Worm (Caenorhabditis elegans) whole organism, L1 larva: ENCODE measurements around the gene aqp-6.
A peak's percentile ranks its signal among the peaks of the same experiment; 100 is the strongest.

Source experiments
- F16B12.6 ChIP-seq: fragments of 150-350 bp; optimal IDR thresholded peaks from 2 replicates; lab custom pipeline; 2014; ENCODE audit warnings: missing biosample characterization, missing genetic modification characterization
- Y116A8C.19 ChIP-seq: sonication (generic microtip); optimal IDR thresholded peaks from 2 replicates; lab custom pipeline; 2016; ENCODE audit warnings: missing compliant biosample characterization, missing genetic modification characterization, borderline replicate concordance
- aha-1 ChIP-seq: fragments of 150-350 bp; optimal IDR thresholded peaks from 2 replicates; lab custom pipeline; 2014; ENCODE audit warnings: missing biosample characterization, missing genetic modification characterization
- alr-1 ChIP-seq: fragments of 200-800 bp; sonication (Bioruptor generic); optimal IDR thresholded peaks from 2 replicates; lab custom pipeline; 2018; ENCODE audit warnings: borderline replicate concordance, mild to moderate bottlenecking, missing genetic modification characterization, missing compliant biosample characterization
- blmp-1 ChIP-seq: fragments of 150-350 bp; optimal IDR thresholded peaks from 2 replicates; lab custom pipeline; 2014; ENCODE audit warnings: missing biosample characterization, missing genetic modification characterization
- ceh-82 ChIP-seq, 3 experiments: fragments of 150-350 bp in 1 of 3; sonication (generic microtip) in 2 of 3; optimal IDR thresholded peaks; 2 replicates each; lab custom pipeline; 2014 to 2017; ENCODE audit warnings: missing biosample characterization in 3 of 3, missing genetic modification characterization in 3 of 3
- dsc-1 ChIP-seq: sonication (generic microtip); optimal IDR thresholded peaks from 2 replicates; lab custom pipeline; 2016; ENCODE audit warnings: mild to moderate bottlenecking, missing genetic modification characterization, missing compliant biosample characterization
- efl-1 ChIP-seq, 4 experiments: fragments of 150-350 bp; optimal IDR thresholded peaks in 3 of 4; peaks in 1 of 4; 1 replicate in 1 of 4; 2 replicates in 3 of 4; lab custom pipeline; 2014; ENCODE audit warnings: missing biosample characterization in 2 of 4, missing genetic modification characterization in 2 of 4, missing genetic modification reagents in 2 of 4
- egl-27 ChIP-seq, 2 experiments: fragments of 150-350 bp in 1 of 2; sonication (generic microtip); optimal IDR thresholded peaks; 3 replicates each; lab custom pipeline; 2017 to 2018; ENCODE audit warnings: missing biosample characterization in 2 of 2, missing genetic modification characterization in 2 of 2, missing genetic modification reagents in 2 of 2
- elt-2 ChIP-seq: sonication (generic microtip); optimal IDR thresholded peaks from 2 replicates; lab custom pipeline; 2016; ENCODE audit warnings: missing genetic modification characterization, mild to moderate bottlenecking, inconsistent platforms, missing compliant biosample characterization, missing genetic modification reagents
- fkh-8 ChIP-seq: sonication (generic microtip); optimal IDR thresholded peaks from 2 replicates; lab custom pipeline; 2016; ENCODE audit warnings: mild to moderate bottlenecking, missing genetic modification characterization, missing compliant biosample characterization
- hlh-17 ChIP-seq: fragments of 200-800 bp; sonication (Bioruptor generic); optimal IDR thresholded peaks from 2 replicates; lab custom pipeline; 2018; ENCODE audit warnings: missing genetic modification characterization, mild to moderate bottlenecking, missing compliant biosample characterization, moderate library complexity, borderline replicate concordance
- hpl-2 ChIP-seq: fragments of 150-350 bp; optimal IDR thresholded peaks from 2 replicates; lab custom pipeline; 2014; ENCODE audit warnings: missing biosample characterization, missing genetic modification reagents, missing genetic modification characterization
- irx-1 ChIP-seq: sonication (generic microtip); optimal IDR thresholded peaks from 2 replicates; lab custom pipeline; 2016; ENCODE audit warnings: missing genetic modification characterization, missing compliant biosample characterization
- lin-14 ChIP-seq: fragments of 200-800 bp; sonication (Bioruptor generic); optimal IDR thresholded peaks from 2 replicates; lab custom pipeline; 2018; ENCODE audit warnings: mild to moderate bottlenecking, missing genetic modification characterization, moderate library complexity, missing compliant biosample characterization
- lin-35 ChIP-seq, 2 experiments: fragments of 150-350 bp; optimal IDR thresholded peaks; 2 replicates each; lab custom pipeline; 2014; ENCODE audit warnings: missing biosample characterization in 2 of 2, missing genetic modification characterization in 2 of 2, missing genetic modification reagents in 2 of 2
- lsy-2 ChIP-seq, 2 experiments: fragments of 150-350 bp; optimal IDR thresholded peaks; 2 replicates each; lab custom pipeline; 2014; ENCODE audit warnings: missing biosample characterization in 2 of 2, missing genetic modification characterization in 2 of 2
- mep-1 ChIP-seq: fragments of 150-350 bp; optimal IDR thresholded peaks from 2 replicates; lab custom pipeline; 2014; ENCODE audit warnings: missing biosample characterization, missing genetic modification characterization
- nhr-19 ChIP-seq: fragments of 200-800 bp; sonication (Bioruptor generic); conservative IDR thresholded peaks from 2 replicates; pipeline ENCODE4 v1.3.6; 2022; ENCODE audit warnings: missing genetic modification characterization, missing compliant biosample characterization
- nhr-20 ChIP-seq: sonication (generic microtip); optimal IDR thresholded peaks from 2 replicates; lab custom pipeline; 2016; ENCODE audit warnings: mild to moderate bottlenecking, missing genetic modification characterization, missing compliant biosample characterization
- nhr-71 ChIP-seq: sonication (generic microtip); optimal IDR thresholded peaks from 2 replicates; lab custom pipeline; 2016; ENCODE audit warnings: mild to moderate bottlenecking, missing genetic modification characterization, moderate library complexity, missing compliant biosample characterization
- nhr-77 ChIP-seq: fragments of 150-350 bp; optimal IDR thresholded peaks from 2 replicates; lab custom pipeline; 2014; ENCODE audit warnings: missing biosample characterization, missing genetic modification characterization
- nhr-85 ChIP-seq: sonication (generic microtip); peaks from one replicate; lab custom pipeline; 2016; ENCODE audit warnings: missing genetic modification characterization, inconsistent platforms, missing compliant biosample characterization
- pag-3 ChIP-seq: sonication (generic microtip); optimal IDR thresholded peaks from 2 replicates; lab custom pipeline; 2017; ENCODE audit warnings: missing genetic modification characterization, mild to moderate bottlenecking, missing compliant biosample characterization, antibody characterized with exemption, borderline replicate concordance; ENCODE audit not compliant: insufficient read depth
- rnt-1 ChIP-seq: sonication (generic microtip); optimal IDR thresholded peaks from 2 replicates; lab custom pipeline; 2016; ENCODE audit warnings: mild to moderate bottlenecking, missing genetic modification characterization, moderate library complexity, missing compliant biosample characterization
- snu-23 ChIP-seq: sonication (generic microtip); optimal IDR thresholded peaks from 2 replicates; lab custom pipeline; 2016; ENCODE audit warnings: missing genetic modification characterization, missing compliant biosample characterization
- sup-37 ChIP-seq: fragments of 200-800 bp; sonication (Bioruptor generic); optimal IDR thresholded peaks from 2 replicates; lab custom pipeline; 2018; ENCODE audit warnings: mild to moderate bottlenecking, missing genetic modification characterization, missing compliant biosample characterization
- tbx-2 ChIP-seq: sonication (generic microtip); optimal IDR thresholded peaks from 2 replicates; lab custom pipeline; 2016; ENCODE audit warnings: missing genetic modification characterization, missing compliant biosample characterization
- unc-130 ChIP-seq: fragments of 150-350 bp; optimal IDR thresholded peaks from 2 replicates; lab custom pipeline; 2017; ENCODE audit warnings: missing biosample characterization, missing genetic modification characterization, inconsistent platforms
- unc-30 ChIP-seq: sonication (generic microtip); optimal IDR thresholded peaks from 2 replicates; lab custom pipeline; 2017; ENCODE audit warnings: missing biosample characterization, missing genetic modification characterization
- unc-98 ChIP-seq: fragments of 200-800 bp; sonication (Bioruptor generic); IDR thresholded peaks from 2 replicates; pipeline ENCODE4 v1.3.6; 2022; ENCODE audit warnings: missing genetic modification characterization, missing compliant biosample characterization
- vab-15 ChIP-seq: sonication (generic microtip); optimal IDR thresholded peaks from 2 replicates; lab custom pipeline; 2017; ENCODE audit warnings: missing genotype, mild to moderate bottlenecking, missing genetic modification characterization, missing compliant biosample characterization
- zag-1 ChIP-seq: fragments of 150-350 bp; optimal IDR thresholded peaks from 2 replicates; lab custom pipeline; 2014; ENCODE audit warnings: missing biosample characterization, missing genetic modification characterization
- ztf-11 ChIP-seq, 2 experiments: sonication (generic microtip); optimal IDR thresholded peaks; 2 replicates each; lab custom pipeline; 2016 to 2017; ENCODE audit warnings: missing genetic modification characterization in 2 of 2, missing biosample characterization in 1 of 2, missing compliant biosample characterization in 1 of 2

Gene aqp-6

DNA sequence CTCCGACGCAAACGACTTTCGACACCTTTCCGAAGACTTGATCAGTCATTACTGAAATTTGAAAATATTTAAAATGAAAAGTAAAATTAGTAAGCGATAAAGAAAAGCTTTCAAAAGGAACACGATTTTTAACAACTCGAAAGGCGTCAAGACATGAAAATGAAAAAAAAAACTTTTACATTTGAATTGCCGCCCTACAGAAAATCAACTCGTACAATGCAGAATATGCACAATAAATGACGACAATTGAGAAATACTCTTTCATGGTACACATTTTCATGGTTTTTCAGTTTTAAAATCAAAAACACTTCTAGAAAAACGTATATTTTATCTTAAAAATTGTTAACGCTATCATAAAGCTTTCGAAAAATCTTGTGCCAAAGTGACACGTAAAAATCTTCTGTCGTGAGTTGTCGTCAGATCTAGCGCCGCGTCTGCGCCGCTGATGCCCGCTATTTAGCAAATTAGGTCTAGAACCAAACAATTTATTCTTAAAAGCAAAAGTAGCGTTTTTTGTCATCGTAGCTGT, 13.2 kb downstream of the aqp-6 start, which contains the start of gene sqv-4 (continued):
- no peak for TF ChIP-seq unc-30 (tag; lab: Kevin White, UChicago)
- TF ChIP-seq tbx-2 (tag; lab: Kevin White, UChicago) = peak; percentile 61
- no peak for TF ChIP-seq blmp-1 (tag; lab: Kevin White, UChicago)
- no peak for TF ChIP-seq alr-1 (tag; lab: Kevin White, UChicago)
- TF ChIP-seq lin-35 (GFP tag; optimal IDR thresholded peaks at IDR 0.05; lab: Kevin White, UChicago) = peak; percentile 81 to 92
- peak; percentile 32 for TF ChIP-seq nhr-20
- no peak for TF ChIP-seq fkh-8 (tag; lab: Kevin White, UChicago)
- no peak for TF ChIP-seq zag-1 (tag; lab: Kevin White, UChicago)
- TF ChIP-seq elt-2 (tag; lab: Kevin White, UChicago) = no peak
- TF ChIP-seq nhr-19 (GFP tag; lab: Robert Waterston, UW) = peak; percentile 16; the same call in 1 of the 2 replicates
- no peak for TF ChIP-seq aha-1
- no peak for TF ChIP-seq ztf-11 (tag; optimal IDR thresholded peaks at IDR 0.05; lab: Kevin White, UChicago)
- TF ChIP-seq irx-1 (tag; lab: Kevin White, UChicago) = peak; percentile 0
- TF ChIP-seq efl-1 (optimal IDR thresholded peaks at IDR 0.05; lab: Kevin White, UChicago) = peak; percentile 28 to 89
- peak; percentile 86 to 98 for TF ChIP-seq efl-1 (GFP tag; optimal IDR thresholded peaks at IDR 0.05 in 1 of 2; lab: Kevin White, UChicago)
- no peak for TF ChIP-seq vab-15
- TF ChIP-seq F16B12.6 = peak; percentile 72
- peak; percentile 44 for TF ChIP-seq dsc-1 (tag; lab: Kevin White, UChicago)

DNA sequence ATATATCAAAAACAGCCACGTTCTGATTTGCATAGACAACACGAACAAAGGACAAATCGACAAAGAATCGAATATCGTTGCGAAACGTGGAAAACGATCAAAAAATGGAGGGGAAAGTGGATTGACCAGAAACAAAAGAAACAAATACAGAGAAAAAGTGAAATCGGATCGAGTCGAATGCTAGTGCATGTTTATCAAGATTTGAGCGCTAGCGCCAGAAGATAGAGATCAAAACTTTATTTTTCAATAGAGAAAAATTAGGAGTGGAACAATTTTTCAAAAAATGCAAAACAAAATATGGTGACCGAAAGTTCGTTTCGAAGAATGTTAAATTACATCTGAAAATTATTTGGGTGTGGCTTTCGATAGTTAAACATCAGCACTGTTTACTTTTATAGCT, 13.8 kb downstream of the aqp-6 start:
- TF ChIP-seq aha-1 (no peak), efl-1 (optimal IDR thresholded peaks at IDR 0.05; lab: Kevin White, UChicago) (no peak), efl-1 (GFP tag; optimal IDR thresholded peaks at IDR 0.05 in 1 of 2; lab: Kevin White, UChicago) (peak in 1 of 2 experiments; percentile 71), unc-98 (no peak), hlh-17 (GFP tag; lab: Kevin White, UChicago) (no peak), nhr-85 (tag; lab: Kevin White, UChicago) (no peak), blmp-1 (tag; lab: Kevin White, UChicago) (peak; percentile 87), egl-27 (tag; optimal IDR thresholded peaks at IDR 0.05; lab: Kevin White, UChicago) (no peak)

DNA sequence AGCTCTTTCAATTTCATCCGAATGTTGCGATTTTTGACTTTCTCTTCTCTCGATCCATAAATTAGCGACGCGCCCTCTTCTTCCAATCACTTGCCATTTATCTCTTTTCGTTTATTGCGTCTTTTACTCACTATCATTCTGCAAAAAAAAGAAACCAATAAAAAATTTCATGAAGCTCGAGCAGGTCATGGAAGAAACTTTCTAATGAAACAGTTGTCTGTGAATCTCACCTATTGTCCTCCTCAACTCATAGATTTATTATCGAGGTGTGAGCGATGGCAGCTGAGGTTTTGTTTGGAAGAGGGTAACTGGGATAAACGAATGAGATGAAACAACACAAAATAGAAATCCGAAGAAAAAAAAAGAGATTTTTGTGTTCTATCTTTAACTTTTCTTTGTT, 16.0 kb downstream of the aqp-6 start:
- TF ChIP-seq lin-14 = peak; percentile 46
- no peak for TF ChIP-seq ceh-82 (tag; optimal IDR thresholded peaks at IDR 0.05; lab: Kevin White, UChicago)
- peak; percentile 14 for TF ChIP-seq mep-1 (tag; lab: Kevin White, UChicago)
- TF ChIP-seq ztf-11 (tag; optimal IDR thresholded peaks at IDR 0.05; lab: Kevin White, UChicago) = no peak
- no peak for TF ChIP-seq sup-37 (GFP tag; lab: Kevin White, UChicago)
- TF ChIP-seq nhr-71 (tag; lab: Kevin White, UChicago) = peak; percentile 56
- TF ChIP-seq unc-130 = peak; percentile 11
- peak; percentile 10 for TF ChIP-seq snu-23
- no peak for TF ChIP-seq zag-1 (tag; lab: Kevin White, UChicago)
- no peak for TF ChIP-seq nhr-77 (tag; lab: Kevin White, UChicago)
- TF ChIP-seq pag-3 (tag; lab: Kevin White, UChicago) = peak; percentile 63
- no peak for TF ChIP-seq Y116A8C.19 (tag; lab: Kevin White, UChicago)
- TF ChIP-seq hlh-17 (GFP tag; lab: Kevin White, UChicago) = no peak
- TF ChIP-seq rnt-1 (tag; lab: Kevin White, UChicago) = peak; percentile 69
- no peak for TF ChIP-seq hpl-2 (GFP tag; lab: Kevin White, UChicago)
- TF ChIP-seq lsy-2 (tag; optimal IDR thresholded peaks at IDR 0.05; lab: Kevin White, UChicago) = peak in 1 of 2 experiments; percentile 33

DNA sequence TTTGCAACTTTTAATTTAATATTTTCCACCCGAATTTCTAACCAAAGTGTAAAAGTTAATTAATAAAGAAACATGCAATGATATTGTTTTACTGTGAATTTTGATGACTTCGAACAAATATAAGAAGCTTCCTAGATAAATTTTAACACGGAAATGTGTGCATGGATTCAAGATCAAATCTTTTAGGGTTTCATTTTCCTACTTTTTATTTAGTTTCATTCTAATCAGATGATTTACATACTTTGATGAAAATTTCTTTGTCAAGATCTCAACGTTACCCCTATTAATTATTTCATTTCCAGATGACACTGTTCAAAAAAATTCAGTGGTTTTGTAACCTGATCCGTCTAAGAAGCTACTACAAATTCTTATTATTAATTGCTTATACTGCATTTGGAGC, 19.0 kb downstream of the aqp-6 start, which contains the start of gene twk-12:
twk-12 (plus strand) TSS at position 301 of the 400 bp plus-strand sequence.
- TF ChIP-seq efl-1 (optimal IDR thresholded peaks at IDR 0.05; lab: Kevin White, UChicago) = no peak
- peak in 1 of 2 experiments; percentile 23 for TF ChIP-seq efl-1 (GFP tag; optimal IDR thresholded peaks at IDR 0.05 in 1 of 2; lab: Kevin White, UChicago)
- no peak for TF ChIP-seq hpl-2 (GFP tag; lab: Kevin White, UChicago)
